Worm (Caenorhabditis elegans) whole organism, late embryonic: ENCODE data around the gene uroc-1.

ENCODE experiments used
- F13H6.1 ChIP-seq: sonication (generic microtip); optimal IDR thresholded peaks from 2 replicates; lab custom pipeline; 2016; ENCODE audit warnings: missing genetic modification characterization, missing compliant biosample characterization
- ceh-18 ChIP-seq: sonication (generic microtip); optimal IDR thresholded peaks from 2 replicates; lab custom pipeline; 2016; ENCODE audit warnings: missing genetic modification characterization, missing compliant biosample characterization
- ceh-9 ChIP-seq: sonication (generic microtip); optimal IDR thresholded peaks from 2 replicates; lab custom pipeline; 2016; ENCODE audit warnings: mild to moderate bottlenecking, missing genetic modification characterization, inconsistent platforms, missing compliant biosample characterization
- elt-4 ChIP-seq: sonication (generic microtip); optimal IDR thresholded peaks from 2 replicates; lab custom pipeline; 2016; ENCODE audit warnings: missing genetic modification characterization, missing compliant biosample characterization

DNA sequence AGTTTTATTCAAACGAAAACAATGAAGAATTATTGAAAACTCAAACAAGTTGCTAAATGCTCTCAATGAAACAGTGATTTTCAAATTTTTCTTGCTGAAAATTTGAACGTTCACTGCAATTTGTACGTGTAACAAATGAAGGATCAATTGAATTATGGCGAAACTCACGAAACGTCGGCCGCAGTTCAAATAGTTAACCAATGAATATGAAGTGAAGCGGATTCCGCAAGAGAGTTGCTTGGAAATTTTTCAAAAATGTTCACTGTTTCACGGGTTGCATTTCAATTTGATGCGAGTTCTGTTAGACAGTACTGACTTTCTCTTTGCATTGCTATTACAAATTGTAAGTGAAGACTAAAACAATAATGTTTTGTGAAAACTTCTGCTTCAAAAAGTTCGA, 7.6 kb downstream of the uroc-1 start:
- TF ChIP-seq ceh-18: no peak
- no peak for TF ChIP-seq elt-4 (tag; lab: Kevin White, UChicago)
- no peak for TF ChIP-seq ceh-9 (tag; lab: Kevin White, UChicago)
- TF ChIP-seq F13H6.1 (tag; lab: Kevin White, UChicago): no peak
